Fruit fly (Drosophila melanogaster) whole organism, embryonic: ENCODE measurements around the gene Ac3.

Experiments used
- Bteb2 ChIP-seq: fragments of 200-800 bp; sonication (Bioruptor generic); optimal IDR thresholded peaks from 2 replicates; lab custom pipeline; 2016; ENCODE audit warnings: missing biosample characterization, missing genetic modification characterization
- CG10543 ChIP-seq: fragments of 200-800 bp; sonication (Bioruptor generic); optimal IDR thresholded peaks from 3 replicates; lab custom pipeline; 2017; ENCODE audit warnings: missing biosample characterization, mild to moderate bottlenecking, missing genetic modification characterization, moderate library complexity
- CG10959 ChIP-seq: fragments of 200-800 bp; sonication (Bioruptor generic); IDR thresholded peaks from 2 replicates; pipeline ENCODE4 v1.3.6; 2022; ENCODE audit warnings: missing biosample characterization, missing genetic modification characterization
- CG11085 ChIP-seq: fragments of 200-800 bp; sonication (Bioruptor generic); IDR thresholded peaks from 2 replicates; pipeline ENCODE4 v1.3.6; 2022; ENCODE audit warnings: missing biosample characterization, missing genetic modification characterization
- CG12071 ChIP-seq: fragments of 200-800 bp; sonication (Bioruptor generic); optimal IDR thresholded peaks from 3 replicates; lab custom pipeline; 2018; ENCODE audit warnings: missing biosample characterization, mild to moderate bottlenecking, missing genetic modification characterization
- CG12219 ChIP-seq: fragments of 200-800 bp; sonication (Bioruptor generic); optimal IDR thresholded peaks from 3 replicates; lab custom pipeline; 2018; ENCODE audit warnings: missing biosample characterization, mild to moderate bottlenecking, missing genetic modification characterization
- CG13123 ChIP-seq: fragments of 200-800 bp; sonication (Bioruptor generic); optimal IDR thresholded peaks from 2 replicates; lab custom pipeline; 2016; ENCODE audit warnings: missing biosample characterization, missing genetic modification characterization
- CG13287 ChIP-seq: fragments of 200-800 bp; sonication (Bioruptor generic); IDR thresholded peaks from 2 replicates; pipeline ENCODE4 v1.3.6; 2022; ENCODE audit warnings: missing biosample characterization, missing genetic modification characterization; ENCODE audit not compliant: partially characterized antibody
- CG15514 ChIP-seq: fragments of 200-800 bp; sonication (Bioruptor generic); optimal IDR thresholded peaks from 3 replicates; lab custom pipeline; 2017; ENCODE audit warnings: missing biosample characterization, missing genetic modification characterization, mild to moderate bottlenecking, moderate library complexity, missing genetic modification reagents
- CG1602 ChIP-seq: fragments of 200-800 bp; sonication (Bioruptor generic); optimal IDR thresholded peaks from 3 replicates; lab custom pipeline; 2016; ENCODE audit warnings: missing biosample characterization, missing genetic modification characterization
- CG16813 ChIP-seq: fragments of 200-800 bp; sonication (Bioruptor generic); IDR thresholded peaks from 3 replicates; pipeline ENCODE4 v1.3.6; 2022; ENCODE audit warnings: missing biosample characterization, missing genetic modification characterization; ENCODE audit not compliant: partially characterized antibody
- CG18262 ChIP-seq: fragments of 200-800 bp; optimal IDR thresholded peaks from 3 replicates; lab custom pipeline; 2019; ENCODE audit warnings: missing biosample characterization, mild to moderate bottlenecking, missing genetic modification characterization, moderate library complexity
- CG32532 ChIP-seq: fragments of 200-800 bp; sonication (Bioruptor generic); IDR thresholded peaks from 2 replicates; pipeline ENCODE4 v1.3.6; 2022; ENCODE audit warnings: missing biosample characterization, missing genetic modification characterization
- CG32767 ChIP-seq: fragments of 200-800 bp; sonication (Bioruptor generic); IDR thresholded peaks from 2 replicates; pipeline ENCODE4 v1.3.6; 2022; ENCODE audit warnings: missing biosample characterization, missing genetic modification characterization
- CG34422 ChIP-seq: fragments of 200-800 bp; sonication (Bioruptor generic); IDR thresholded peaks from 3 replicates; pipeline ENCODE4 v1.3.6; 2022; ENCODE audit warnings: missing biosample characterization, missing genetic modification characterization
- CG3838 ChIP-seq: fragments of 200-800 bp; sonication (Bioruptor generic); optimal IDR thresholded peaks from 3 replicates; lab custom pipeline; 2016; ENCODE audit warnings: missing biosample characterization, missing genetic modification characterization
- CG5245 ChIP-seq: fragments of 200-800 bp; sonication (Bioruptor generic); optimal IDR thresholded peaks from 3 replicates; lab custom pipeline; 2016; ENCODE audit warnings: missing biosample characterization, missing genetic modification characterization
- CG7372 ChIP-seq: fragments of 200-800 bp; sonication (Bioruptor generic); IDR thresholded peaks from 2 replicates; pipeline ENCODE4 v1.3.6; 2022; ENCODE audit warnings: missing biosample characterization, missing genetic modification characterization
- CG7556 ChIP-seq: fragments of 200-800 bp; sonication (Bioruptor generic); optimal IDR thresholded peaks from 2 replicates; lab custom pipeline; 2017; ENCODE audit warnings: missing biosample characterization, mild to moderate bottlenecking, missing genetic modification characterization
- CG8765 ChIP-seq: fragments of 200-800 bp; sonication (Bioruptor generic); IDR thresholded peaks from 2 replicates; pipeline ENCODE4 v1.3.6; 2022; ENCODE audit warnings: missing biosample characterization, missing genetic modification characterization
- E2f2 ChIP-seq: fragments of 200-800 bp; sonication (Bioruptor generic); IDR thresholded peaks from 2 replicates; pipeline ENCODE4 v1.3.6; 2022; ENCODE audit warnings: missing biosample characterization, missing genetic modification characterization
- Elba2 ChIP-seq: fragments of 200-800 bp; sonication (Bioruptor generic); optimal IDR thresholded peaks from 3 replicates; lab custom pipeline; 2016; ENCODE audit warnings: missing biosample characterization, missing genetic modification characterization
- Hey ChIP-seq: fragments of 200-800 bp; sonication (Bioruptor generic); optimal IDR thresholded peaks from 3 replicates; lab custom pipeline; 2018; ENCODE audit warnings: missing biosample characterization, mild to moderate bottlenecking, missing genetic modification characterization
- Hmr ChIP-seq: fragments of 200-800 bp; sonication (Bioruptor generic); optimal IDR thresholded peaks from 3 replicates; lab custom pipeline; 2017; ENCODE audit warnings: mild to moderate bottlenecking, missing biosample characterization, missing genetic modification reagents, missing genetic modification characterization
- Hmx ChIP-seq: fragments of 200-800 bp; sonication (Bioruptor generic); optimal IDR thresholded peaks from 2 replicates; lab custom pipeline; 2016; ENCODE audit warnings: missing biosample characterization, missing genetic modification characterization
- Nf-YB ChIP-seq: fragments of 200-800 bp; sonication (Bioruptor generic); optimal IDR thresholded peaks from 3 replicates; lab custom pipeline; 2019; ENCODE audit warnings: missing biosample characterization, mild to moderate bottlenecking, missing genetic modification characterization, moderate library complexity
- Opbp ChIP-seq: fragments of 200-800 bp; sonication (Bioruptor generic); IDR thresholded peaks from 3 replicates; pipeline ENCODE4 v1.3.6; 2022; ENCODE audit warnings: missing biosample characterization, missing genetic modification characterization; ENCODE audit not compliant: partially characterized antibody
- PHDP ChIP-seq: fragments of 200-800 bp; sonication (Bioruptor generic); optimal IDR thresholded peaks from 3 replicates; lab custom pipeline; 2018; ENCODE audit warnings: missing biosample characterization, mild to moderate bottlenecking, missing genetic modification characterization, moderate library complexity
- Ssrp ChIP-seq: fragments of 200-800 bp; sonication (Bioruptor generic); optimal IDR thresholded peaks from 2 replicates; lab custom pipeline; 2018; ENCODE audit warnings: missing biosample characterization, mild to moderate bottlenecking, missing genetic modification characterization, moderate library complexity
- Tbp ChIP-seq: fragments of >200 bp; optimal IDR thresholded peaks from 2 replicates; lab custom pipeline; 2018; ENCODE audit warnings: missing biosample characterization, missing genetic modification characterization
- Xrp1 ChIP-seq: fragments of 200-800 bp; sonication (Bioruptor generic); IDR thresholded peaks from 2 replicates; pipeline ENCODE4 v1.3.6; 2022; ENCODE audit warnings: missing biosample characterization, missing genetic modification characterization
- YL-1 ChIP-seq: fragments of 200-800 bp; sonication (Bioruptor generic); optimal IDR thresholded peaks from 3 replicates; lab custom pipeline; 2017; ENCODE audit warnings: missing biosample characterization, mild to moderate bottlenecking, missing genetic modification characterization
- ase ChIP-seq: fragments of 200-800 bp; sonication (Bioruptor generic); IDR thresholded peaks from 3 replicates; pipeline ENCODE4 v1.3.6; 2022; ENCODE audit warnings: missing biosample characterization, missing genetic modification characterization
- bsh ChIP-seq, 2 experiments: fragments of 200-800 bp; sonication (Bioruptor generic); optimal IDR thresholded peaks; 2 replicates each; lab custom pipeline; 2017 to 2018; ENCODE audit warnings: mild to moderate bottlenecking in 2 of 2, missing biosample characterization in 2 of 2, missing genetic modification characterization in 2 of 2, moderate library complexity in 1 of 2
- caup ChIP-seq: fragments of 200-800 bp; sonication (Bioruptor generic); optimal IDR thresholded peaks from 3 replicates; lab custom pipeline; 2017; ENCODE audit warnings: missing biosample characterization, mild to moderate bottlenecking, missing genetic modification characterization, moderate library complexity; ENCODE audit not compliant: severe bottlenecking
- dimm ChIP-seq: fragments of 200-800 bp; sonication (Bioruptor generic); IDR thresholded peaks from 2 replicates; pipeline ENCODE4 v1.3.6; 2022; ENCODE audit warnings: missing biosample characterization, missing genetic modification characterization
- dm ChIP-seq: fragments of 200-800 bp; sonication (Bioruptor generic); optimal IDR thresholded peaks from 3 replicates; lab custom pipeline; 2016; ENCODE audit warnings: missing biosample characterization, missing genetic modification characterization
- dmrt99B ChIP-seq: fragments of 200-800 bp; sonication (Bioruptor generic); optimal IDR thresholded peaks from 2 replicates; lab custom pipeline; 2018; ENCODE audit warnings: missing biosample characterization, mild to moderate bottlenecking, missing genetic modification characterization, moderate library complexity
- gfzf ChIP-seq: fragments of 200-800 bp; sonication (Bioruptor generic); optimal IDR thresholded peaks from 2 replicates; lab custom pipeline; 2016; ENCODE audit warnings: missing biosample characterization, mild to moderate bottlenecking, missing genetic modification characterization, moderate library complexity
- insv ChIP-seq, 2 experiments: fragments of 200-800 bp; sonication (Bioruptor generic); optimal IDR thresholded peaks; 3 replicates each; lab custom pipeline; 2016 to 2018; ENCODE audit warnings: missing biosample characterization in 2 of 2, missing genetic modification characterization in 2 of 2
- lab ChIP-seq: fragments of 200-800 bp; sonication (Bioruptor generic); optimal IDR thresholded peaks from 3 replicates; lab custom pipeline; 2017; ENCODE audit warnings: missing biosample characterization, missing genetic modification characterization, mild to moderate bottlenecking, moderate library complexity, missing genetic modification reagents
- nerfin-1 ChIP-seq: fragments of 200-800 bp; sonication (Bioruptor generic); optimal IDR thresholded peaks from 3 replicates; lab custom pipeline; 2019; ENCODE audit warnings: missing biosample characterization, mild to moderate bottlenecking, missing genetic modification characterization, moderate library complexity
- pfk ChIP-seq: fragments of 200-800 bp; sonication (Bioruptor generic); optimal IDR thresholded peaks from 2 replicates; lab custom pipeline; 2018; ENCODE audit warnings: missing biosample characterization, mild to moderate bottlenecking, missing genetic modification characterization, moderate library complexity
- pho ChIP-seq: fragments of 200-800 bp; sonication (Bioruptor generic); optimal IDR thresholded peaks from 2 replicates; lab custom pipeline; 2016; ENCODE audit warnings: missing biosample characterization, missing genetic modification characterization
- ro ChIP-seq: fragments of 200-800 bp; sonication (Bioruptor generic); IDR thresholded peaks from 2 replicates; pipeline ENCODE4 v1.3.6; 2022; ENCODE audit warnings: missing biosample characterization, missing genetic modification characterization
- sc ChIP-seq, 3 experiments: fragments of >200 bp in 2 of 3; fragments of 200-800 bp in 1 of 3; sonication (Bioruptor generic) in 1 of 3; optimal IDR thresholded peaks; 2 replicates in 2 of 3; 3 replicates in 1 of 3; lab custom pipeline; 2017; ENCODE audit warnings: mild to moderate bottlenecking in 1 of 3, missing biosample characterization in 1 of 3, missing genetic modification characterization in 1 of 3, missing genetic modification reagents in 1 of 3
- shn ChIP-seq: fragments of 200-800 bp; sonication (Bioruptor generic); optimal IDR thresholded peaks from 3 replicates; lab custom pipeline; 2016; ENCODE audit warnings: missing biosample characterization, missing genetic modification characterization
- sisA ChIP-seq: fragments of 200-800 bp; sonication (Bioruptor generic); IDR thresholded peaks from 2 replicates; pipeline ENCODE4 v1.3.6; 2022; ENCODE audit warnings: missing biosample characterization, missing genetic modification characterization
- unpg ChIP-seq: fragments of 200-800 bp; sonication (Bioruptor generic); optimal IDR thresholded peaks from 3 replicates; lab custom pipeline; 2018; ENCODE audit warnings: missing biosample characterization, mild to moderate bottlenecking, missing genetic modification characterization, moderate library complexity

The Ac3 gene

DNA sequence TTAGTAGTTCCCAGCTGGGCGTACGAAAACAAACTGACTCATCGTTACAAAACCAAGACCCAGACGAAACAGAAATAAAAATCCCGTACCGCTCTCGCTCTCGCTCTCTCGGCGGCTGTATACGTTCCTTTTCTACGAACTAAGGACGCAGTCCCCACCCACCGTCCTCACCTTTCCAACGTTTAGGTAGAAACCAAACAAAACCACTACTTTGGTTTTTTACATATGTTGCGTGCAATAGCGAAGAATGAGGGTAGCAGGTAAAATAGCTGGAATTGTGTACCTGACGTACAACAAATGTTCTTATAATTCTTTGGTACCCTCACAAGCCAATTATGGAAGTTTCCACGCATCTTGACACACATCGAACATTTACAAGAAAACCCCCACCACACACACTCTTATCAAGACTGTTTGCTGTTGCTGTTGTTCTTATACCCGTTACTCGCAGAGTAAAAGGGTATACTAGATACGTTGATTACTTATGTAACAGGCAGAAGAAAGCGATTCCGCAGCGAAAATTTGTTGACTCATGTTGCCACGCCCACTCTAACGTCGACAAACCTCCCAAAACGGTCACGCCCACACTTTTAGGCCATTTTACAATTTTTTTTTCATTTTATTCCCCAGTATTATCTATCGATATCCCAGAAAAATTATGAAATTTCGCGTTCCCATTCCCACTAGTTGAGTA, 13.5 kb upstream of the Ac3 start (continued):
- TF ChIP-seq ro (GFP tag; lab: Robert Waterston, UW) (no peak), CG1602 (GFP tag; lab: Kevin White, UChicago) (peak; percentile 25), Ssrp (peak; percentile 44), ase (no peak), pfk (GFP tag; lab: Kevin White, UChicago) (no peak), CG34422 (no peak; the same call in 2 of the 3 replicates), CG10543 (GFP tag; lab: Kevin White, UChicago) (peak; percentile 10), CG18262 (peak; percentile 44), E2f2 (GFP tag; lab: Robert Waterston, UW) (no peak; the same call in 1 of the 2 replicates), CG8765 (no peak), CG3838 (GFP tag; lab: Kevin White, UChicago) (no peak), dmrt99B (tag; lab: Kevin White, UChicago) (peak; percentile 52), insv (GFP tag; optimal IDR thresholded peaks at IDR 0.05; lab: Kevin White, UChicago) (no peak), Nf-YB (GFP tag; lab: Kevin White, UChicago) (no peak), CG16813 (GFP tag; lab: Robert Waterston, UW) (no peak), CG7372 (GFP tag; lab: Robert Waterston, UW) (no peak), PHDP (peak; percentile 28), bsh (GFP tag; optimal IDR thresholded peaks at IDR 0.05; lab: Kevin White, UChicago) (peak in 1 of 2 experiments; percentile 49), Opbp (no peak), Hmr (GFP tag; lab: Kevin White, UChicago) (no peak), gfzf (GFP tag; lab: Kevin White, UChicago) (no peak), Hey (tag; lab: Kevin White, UChicago) (no peak), shn (GFP tag; lab: Kevin White, UChicago) (peak; percentile 27), dm (GFP tag; lab: Kevin White, UChicago) (peak; percentile 24), CG15514 (GFP tag; lab: Kevin White, UChicago) (no peak), CG13123 (no peak), Bteb2 (no peak), nerfin-1 (tag; lab: Kevin White, UChicago) (no peak), Hmx (GFP tag; lab: Kevin White, UChicago) (no peak), caup (GFP tag; lab: Kevin White, UChicago) (no peak), Elba2 (GFP tag; lab: Kevin White, UChicago) (no peak), CG12071 (no peak), dimm (GFP tag; lab: Robert Waterston, UW) (no peak), CG11085 (GFP tag; lab: Robert Waterston, UW) (no peak), CG5245 (GFP tag; lab: Kevin White, UChicago) (no peak), YL-1 (no peak), sisA (no peak), CG12219 (no peak), CG13287 (GFP tag; lab: Robert Waterston, UW) (no peak), CG7556 (GFP tag; lab: Kevin White, UChicago) (peak; percentile 41), CG32767 (GFP tag; lab: Robert Waterston, UW) (0 out of 2 replicates have a peak, but pooled peaks have one; percentile 33), CG10959 (GFP tag; lab: Robert Waterston, UW) (no peak), unpg (GFP tag; lab: Kevin White, UChicago) (peak; percentile 27), lab (no peak), Tbp (GFP tag; lab: Kevin White, UChicago) (no peak), sc (optimal IDR thresholded peaks at IDR 0.05; lab: Kevin White, UChicago) (no peak), sc (GFP tag; optimal IDR thresholded peaks at IDR 0.05; lab: Kevin White, UChicago) (peak; percentile 41), Xrp1 (GFP tag; lab: Robert Waterston, UW) (peak; percentile 50; the same call in 1 of the 2 replicates), pho (GFP tag; lab: Kevin White, UChicago) (no peak), CG32532 (GFP tag; lab: Robert Waterston, UW) (0 out of 2 replicates have a peak, but pooled peaks have one; percentile 32)
